Worm (Caenorhabditis elegans): Measurements from ENCODE around the gene F11G11.4.
"Not testable (repeated sequence)": the region's sequence is repeated elsewhere in the genome, so short reads cannot be mapped to it uniquely, and the experiment has no call there.

DNA sequence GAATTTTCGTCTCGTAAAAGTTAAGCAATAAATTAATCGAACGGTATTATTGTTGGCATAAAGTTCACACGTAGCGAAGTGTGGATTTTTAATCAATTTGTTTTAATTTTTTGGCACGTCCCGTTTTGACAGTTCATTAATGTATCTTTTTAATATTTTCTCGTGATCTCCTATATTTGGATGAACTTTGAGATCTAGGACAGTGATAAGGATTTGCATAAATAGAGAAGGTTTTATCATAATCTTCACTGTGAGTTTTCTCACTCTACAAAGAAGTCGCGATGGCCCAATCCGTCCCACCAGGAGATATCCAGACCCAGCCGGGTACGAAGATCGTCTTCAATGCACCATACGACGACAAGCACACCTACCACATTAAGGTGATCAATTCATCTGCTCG is 35.3 kb upstream of the F11G11.4 start, which contains the start of the genes C33F10.8 and msp-40:
- not testable (repeated sequence) for TF ChIP-seq mep-1 (tag; optimal IDR thresholded peaks at IDR 0.05); ama-1 (optimal IDR thresholded peaks at IDR 0.05); nhr-28 (tag; optimal IDR thresholded peaks at IDR 0.05)
